Worm (Caenorhabditis elegans) whole organism, mixed stage, embryonic: ENCODE measurements around the gene srt-24.

ENCODE experiments used
- M03D4.4 ChIP-seq: sonication (generic microtip); optimal IDR thresholded peaks from 2 replicates; lab custom pipeline; 2017; ENCODE audit warnings: mild to moderate bottlenecking, missing genetic modification characterization, missing compliant biosample characterization
- ces-1 ChIP-seq: fragments of 150-350 bp; optimal IDR thresholded peaks from 2 replicates; lab custom pipeline; 2014; ENCODE audit warnings: missing biosample characterization, missing genetic modification reagents, missing genetic modification characterization
- lsy-2 ChIP-seq: fragments of 150-350 bp; optimal IDR thresholded peaks from 2 replicates; lab custom pipeline; 2014; ENCODE audit warnings: missing biosample characterization, missing genetic modification characterization
- nhr-12 ChIP-seq: fragments of 150-350 bp; optimal IDR thresholded peaks from 2 replicates; lab custom pipeline; 2014; ENCODE audit warnings: missing biosample characterization, missing genetic modification characterization
- nhr-237 ChIP-seq: fragments of 150-350 bp; optimal IDR thresholded peaks from 2 replicates; lab custom pipeline; 2014; ENCODE audit warnings: missing biosample characterization, missing genetic modification characterization
- nhr-28 ChIP-seq: fragments of 150-350 bp; optimal IDR thresholded peaks from 2 replicates; lab custom pipeline; 2014; ENCODE audit warnings: missing biosample characterization, missing genetic modification characterization
- nhr-76 ChIP-seq: sonication (generic microtip); optimal IDR thresholded peaks from 2 replicates; lab custom pipeline; 2017; ENCODE audit warnings: missing biosample characterization, missing genetic modification characterization
- pha-4 ChIP-seq: fragments of 150-350 bp; optimal IDR thresholded peaks from 2 replicates; lab custom pipeline; 2018; ENCODE audit warnings: missing biosample characterization, missing genetic modification reagents, missing genetic modification characterization
- snpc-4 ChIP-seq: fragments of 150-350 bp; optimal IDR thresholded peaks from 2 replicates; lab custom pipeline; 2014; ENCODE audit warnings: missing biosample characterization, missing genetic modification characterization
- sptf-1 ChIP-seq: sonication (generic microtip); optimal IDR thresholded peaks from 2 replicates; lab custom pipeline; 2017; ENCODE audit warnings: mild to moderate bottlenecking, missing genetic modification characterization, moderate library complexity, missing compliant biosample characterization
- unc-62 ChIP-seq: fragments of 150-350 bp; optimal IDR thresholded peaks from 2 replicates; lab custom pipeline; 2014; ENCODE audit warnings: missing biosample characterization, missing genetic modification reagents, missing genetic modification characterization

DNA sequence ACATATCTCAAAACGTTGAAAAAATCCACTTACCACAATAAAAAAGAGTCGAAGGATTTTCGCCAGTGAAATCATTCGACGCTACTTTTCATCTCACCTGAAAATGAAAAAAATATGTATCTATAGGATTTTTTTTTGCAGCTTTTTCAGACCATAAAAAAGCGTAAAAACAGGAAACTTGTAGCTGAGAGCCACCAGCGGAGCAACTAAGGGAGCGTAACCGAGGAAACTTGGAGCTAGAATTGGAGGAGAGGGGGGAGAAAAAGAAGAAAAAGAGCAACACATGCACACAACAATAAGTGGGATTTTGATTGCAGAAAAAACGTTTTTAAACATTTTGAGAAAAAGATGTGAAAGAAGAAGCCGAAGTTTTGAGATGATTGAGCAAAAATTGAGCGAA is 23.2 kb downstream of the srt-24 start, which contains the start of gene cutl-26:
- TF ChIP-seq nhr-76 (tag; lab: Kevin White, UChicago) (no peak), nhr-12 (tag; lab: Kevin White, UChicago) (no peak), ces-1 (GFP tag; lab: Kevin White, UChicago) (no peak), nhr-28 (no peak), unc-62 (no peak), sptf-1 (tag; lab: Kevin White, UChicago) (no peak), M03D4.4 (no peak), snpc-4 (tag; lab: Kevin White, UChicago) (no peak), nhr-237 (tag; lab: Kevin White, UChicago) (no peak), pha-4 (tag; lab: Kevin White, UChicago) (no peak), lsy-2 (tag; lab: Kevin White, UChicago) (no peak)
